Fruit fly (Drosophila melanogaster) whole organism: ENCODE results near the gene Alp4.

Experiments
- CG8478 ChIP-seq: fragments of >200 bp; optimal IDR thresholded peaks from 2 replicates; lab custom pipeline; 2018; ENCODE audit warnings: inconsistent platforms
- Dll ChIP-seq: fragments of >200 bp; optimal IDR thresholded peaks from 2 replicates; lab custom pipeline; 2017
- pan ChIP-seq: fragments of >200 bp; optimal IDR thresholded peaks from 2 replicates; lab custom pipeline; 2017
- usp ChIP-seq: fragments of >200 bp; optimal IDR thresholded peaks from 2 replicates; lab custom pipeline; 2017; ENCODE audit warnings: missing biosample characterization, missing genetic modification characterization, mixed read lengths

- no peak for TF ChIP-seq usp (GFP tag; lab: Kevin White, UChicago)
- TF ChIP-seq pan (lab: Kevin White, UChicago), result no peak
- TF ChIP-seq Dll (lab: Kevin White, UChicago), result no peak
- no peak for TF ChIP-seq CG8478 (lab: Kevin White, UChicago)
Measured at dm6 chr3R:31038473-31039424, 10.0 kb upstream of the Alp4 start, which contains the start of gene CanA1.
